Worm (Caenorhabditis elegans) whole organism, L3 larva: ENCODE data around the gene ZC239.4.

Experiments
- aly-2 ChIP-seq: fragments of 150-350 bp; optimal IDR thresholded peaks from 2 replicates; lab custom pipeline; 2014; ENCODE audit warnings: missing biosample characterization, missing genetic modification characterization
- ama-1 ChIP-seq: fragments of 150-350 bp; optimal IDR thresholded peaks from 2 replicates; lab custom pipeline; 2018
- ceh-16 ChIP-seq: sonication (generic microtip); optimal IDR thresholded peaks from 2 replicates; lab custom pipeline; 2017; ENCODE audit warnings: missing biosample characterization, missing genetic modification characterization
- ceh-28 ChIP-seq: fragments of 150-350 bp; optimal IDR thresholded peaks from 2 replicates; lab custom pipeline; 2014; ENCODE audit warnings: missing biosample characterization, missing genetic modification reagents, missing genetic modification characterization
- ceh-82 ChIP-seq: fragments of 150-350 bp; optimal IDR thresholded peaks from 2 replicates; lab custom pipeline; 2014; ENCODE audit warnings: missing biosample characterization, missing genetic modification characterization
- ceh-9 ChIP-seq: sonication (generic microtip); optimal IDR thresholded peaks from 2 replicates; lab custom pipeline; 2018; ENCODE audit warnings: missing biosample characterization, missing genetic modification characterization
- egl-27 ChIP-seq: sonication (generic microtip); optimal IDR thresholded peaks from 4 replicates; lab custom pipeline; 2017; ENCODE audit warnings: missing biosample characterization, missing genetic modification reagents, missing genetic modification characterization
- egl-5 ChIP-seq: fragments of 150-350 bp; optimal IDR thresholded peaks from 2 replicates; lab custom pipeline; 2017; ENCODE audit warnings: missing biosample characterization, missing genetic modification reagents, missing genetic modification characterization, inconsistent platforms
- elt-1 ChIP-seq: fragments of 150-350 bp; optimal IDR thresholded peaks from 2 replicates; lab custom pipeline; 2014; ENCODE audit warnings: missing biosample characterization, missing genetic modification characterization
- elt-3 ChIP-seq, 3 experiments: fragments of 150-350 bp in 1 of 3; sonication (generic microtip) in 2 of 3; optimal IDR thresholded peaks; 2 replicates in 2 of 3; 4 replicates in 1 of 3; lab custom pipeline; 2014 to 2017; ENCODE audit warnings: missing biosample characterization in 3 of 3, missing genetic modification characterization in 3 of 3
- fkh-10 ChIP-seq: sonication (generic microtip); optimal IDR thresholded peaks from 2 replicates; lab custom pipeline; 2017; ENCODE audit warnings: missing biosample characterization, missing genetic modification reagents, missing genetic modification characterization
- fos-1 ChIP-seq: fragments of 150-350 bp; optimal IDR thresholded peaks from 2 replicates; lab custom pipeline; 2014; ENCODE audit warnings: missing biosample characterization, missing genetic modification characterization
- hmg-11 ChIP-seq: sonication (generic microtip); optimal IDR thresholded peaks from 2 replicates; lab custom pipeline; 2016; ENCODE audit warnings: missing genetic modification characterization, missing compliant biosample characterization
- jun-1 ChIP-seq: fragments of 150-350 bp; optimal IDR thresholded peaks from 2 replicates; lab custom pipeline; 2014; ENCODE audit warnings: missing biosample characterization, missing genetic modification reagents, missing genetic modification characterization
- lin-15B ChIP-seq: fragments of 150-350 bp; optimal IDR thresholded peaks from 2 replicates; lab custom pipeline; 2014; ENCODE audit warnings: missing biosample characterization, missing genetic modification characterization
- lin-39 ChIP-seq: fragments of 150-350 bp; optimal IDR thresholded peaks from 2 replicates; lab custom pipeline; 2018; ENCODE audit warnings: missing biosample characterization, missing genetic modification reagents, missing genetic modification characterization
- mdl-1 ChIP-seq: fragments of 150-350 bp; optimal IDR thresholded peaks from 2 replicates; lab custom pipeline; 2014; ENCODE audit warnings: missing biosample characterization, missing genetic modification characterization
- mml-1 ChIP-seq: fragments of 150-350 bp; sonication (generic microtip); optimal IDR thresholded peaks from 3 replicates; lab custom pipeline; 2014; ENCODE audit warnings: missing biosample characterization, missing genetic modification characterization
- nhr-11 ChIP-seq: fragments of 150-350 bp; optimal IDR thresholded peaks from 2 replicates; lab custom pipeline; 2014; ENCODE audit warnings: missing biosample characterization, missing genetic modification characterization
- nhr-12 ChIP-seq: fragments of 150-350 bp; optimal IDR thresholded peaks from 2 replicates; lab custom pipeline; 2014; ENCODE audit warnings: missing biosample characterization, missing genetic modification characterization
- nhr-237 ChIP-seq: fragments of 150-350 bp; optimal IDR thresholded peaks from 2 replicates; lab custom pipeline; 2014; ENCODE audit warnings: missing biosample characterization, missing genetic modification characterization
- nhr-43 ChIP-seq: sonication (generic microtip); optimal IDR thresholded peaks from 2 replicates; lab custom pipeline; 2016; ENCODE audit warnings: mild to moderate bottlenecking, missing genetic modification characterization, missing compliant biosample characterization; ENCODE audit not compliant: poor library complexity, severe bottlenecking
- nhr-67 ChIP-seq: fragments of 150-350 bp; optimal IDR thresholded peaks from 2 replicates; lab custom pipeline; 2014; ENCODE audit warnings: missing biosample characterization, missing genetic modification characterization
- nhr-76 ChIP-seq: fragments of 150-350 bp; sonication (generic microtip); optimal IDR thresholded peaks from 5 replicates; lab custom pipeline; 2014; ENCODE audit warnings: missing biosample characterization, missing genetic modification characterization
- nhr-77 ChIP-seq: fragments of 150-350 bp; optimal IDR thresholded peaks from 2 replicates; lab custom pipeline; 2014; ENCODE audit warnings: missing biosample characterization, missing genetic modification characterization
- pha-4 ChIP-seq: fragments of 150-350 bp; optimal IDR thresholded peaks from 2 replicates; lab custom pipeline; 2014; ENCODE audit warnings: missing biosample characterization, missing genetic modification reagents, missing genetic modification characterization
- pqm-1 ChIP-seq: fragments of 150-350 bp; optimal IDR thresholded peaks from 2 replicates; lab custom pipeline; 2017; ENCODE audit warnings: missing biosample characterization, missing genetic modification characterization, inconsistent platforms
- sea-2 ChIP-seq: fragments of 150-350 bp; sonication (generic microtip); optimal IDR thresholded peaks from 4 replicates; lab custom pipeline; 2014; ENCODE audit warnings: missing biosample characterization, missing genetic modification reagents, missing genetic modification characterization
- skn-1 ChIP-seq: fragments of 150-350 bp; optimal IDR thresholded peaks from 2 replicates; lab custom pipeline; 2014; ENCODE audit warnings: missing biosample characterization, missing genetic modification characterization
- tbx-2 ChIP-seq: sonication (generic microtip); optimal IDR thresholded peaks from 2 replicates; lab custom pipeline; 2016; ENCODE audit warnings: mild to moderate bottlenecking, missing genetic modification characterization, missing compliant biosample characterization
- unc-62 ChIP-seq: fragments of 150-350 bp; sonication (generic microtip); optimal IDR thresholded peaks from 4 replicates; lab custom pipeline; 2014; ENCODE audit warnings: missing biosample characterization, missing genetic modification reagents, missing genetic modification characterization
- zag-1 ChIP-seq: fragments of 150-350 bp; optimal IDR thresholded peaks from 2 replicates; lab custom pipeline; 2014; ENCODE audit warnings: missing biosample characterization, missing genetic modification characterization
- ztf-11 ChIP-seq: fragments of 150-350 bp; optimal IDR thresholded peaks from 2 replicates; lab custom pipeline; 2014; ENCODE audit warnings: missing biosample characterization, missing genetic modification characterization
- ztf-4 ChIP-seq: fragments of 150-350 bp; optimal IDR thresholded peaks from 2 replicates; lab custom pipeline; 2014; ENCODE audit warnings: missing biosample characterization, missing genetic modification characterization

Gene ZC239.4

DNA sequence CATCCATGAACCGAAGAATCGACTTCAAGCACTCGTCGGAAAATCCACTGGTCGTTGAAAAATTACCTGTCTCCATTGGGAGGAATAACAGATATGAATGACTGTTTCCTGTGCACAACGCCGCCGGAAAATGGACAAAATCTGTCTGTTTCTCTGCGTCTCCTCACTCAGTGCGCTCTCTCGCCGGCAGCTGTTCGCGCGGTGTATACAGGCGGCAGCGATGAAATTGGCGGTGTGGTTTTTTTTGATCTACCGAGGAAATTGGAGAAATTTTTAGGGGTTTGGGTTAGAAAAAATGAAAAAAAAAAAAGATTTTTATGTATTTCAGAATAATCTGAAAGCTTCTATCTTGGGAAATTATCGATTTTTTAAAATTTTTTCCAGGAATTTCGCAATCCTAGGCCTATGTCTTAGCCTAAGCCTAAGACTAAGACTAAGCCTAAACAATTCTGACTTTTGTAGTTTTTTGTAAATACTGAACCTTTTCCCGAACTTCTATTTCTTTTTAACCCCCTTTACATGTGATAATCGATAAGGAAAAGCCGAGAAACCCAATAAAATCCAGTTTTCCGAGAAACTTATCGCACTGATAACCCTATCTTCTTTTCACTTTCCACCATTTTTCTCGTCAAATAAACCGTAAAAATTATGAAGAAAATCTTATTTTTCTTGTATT, 34.2 kb downstream of the ZC239.4 start, which contains the start of the genes fbxc-50 and C17F4.2:
fbxc-50 (minus strand) TSS at position 81 of the 676 bp plus-strand sequence.
C17F4.2 (plus strand) TSS at position 626 of the 676 bp plus-strand sequence.
- no peak for TF ChIP-seq tbx-2 (tag; lab: Kevin White, UChicago)
- no peak for TF ChIP-seq lin-15B (tag; lab: Kevin White, UChicago)
- TF ChIP-seq zag-1 (tag; lab: Kevin White, UChicago), result no peak
- no peak for TF ChIP-seq nhr-67 (tag; lab: Kevin White, UChicago)
- no peak for TF ChIP-seq elt-1
- TF ChIP-seq mdl-1, result no peak
- no peak for TF ChIP-seq nhr-11 (tag; lab: Kevin White, UChicago)
- TF ChIP-seq hmg-11, result no peak
- TF ChIP-seq jun-1 (tag; lab: Kevin White, UChicago), result no peak
- TF ChIP-seq ama-1 (lab: Kevin White, UChicago), result no peak
- TF ChIP-seq sea-2, result no peak
- no peak for TF ChIP-seq nhr-76 (tag; lab: Kevin White, UChicago)

DNA sequence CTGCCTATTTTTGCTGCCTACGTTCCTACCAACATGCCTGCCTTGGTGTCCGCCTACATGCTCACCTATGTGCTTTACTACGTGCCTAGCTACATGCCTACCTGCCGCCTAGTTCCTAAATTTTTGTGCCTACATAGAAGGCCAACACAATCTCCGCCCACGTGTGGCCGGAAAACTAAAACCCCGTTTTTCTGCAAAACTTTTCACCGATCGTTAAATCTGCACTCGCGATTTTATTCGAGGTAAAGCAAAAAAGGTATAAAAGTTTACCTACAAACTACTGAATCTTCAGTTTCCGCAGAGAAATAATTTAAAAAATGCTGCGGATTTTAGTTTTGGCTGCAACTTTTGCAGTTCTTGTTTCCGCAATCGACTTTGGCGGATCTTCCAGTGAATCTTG, 35.4 kb downstream of the ZC239.4 start, which contains the start of gene clec-124:
clec-124 (plus strand) TSS at position 301 of the 400 bp plus-strand sequence.
- TF ChIP-seq fos-1 (tag; lab: Kevin White, UChicago), result no peak
- no peak for TF ChIP-seq fkh-10
- no peak for TF ChIP-seq egl-27
- no peak for TF ChIP-seq aly-2 (tag; lab: Kevin White, UChicago)
- TF ChIP-seq lin-15B (tag; lab: Kevin White, UChicago), result no peak
- TF ChIP-seq tbx-2 (tag; lab: Kevin White, UChicago), result no peak
- no peak for TF ChIP-seq elt-3 (tag; optimal IDR thresholded peaks at IDR 0.05; lab: Kevin White, UChicago)
- TF ChIP-seq unc-62 (GFP tag; lab: Kevin White, UChicago), result no peak
- no peak for TF ChIP-seq lin-39 (tag; lab: Kevin White, UChicago)
- no peak for TF ChIP-seq ceh-28 (tag; lab: Kevin White, UChicago)
- TF ChIP-seq egl-5 (tag; lab: Kevin White, UChicago), result no peak
- TF ChIP-seq pha-4 (tag; lab: Kevin White, UChicago), result no peak
- TF ChIP-seq nhr-237 (tag; lab: Kevin White, UChicago), result no peak
- TF ChIP-seq pqm-1 (tag; lab: Kevin White, UChicago), result no peak
- no peak for TF ChIP-seq skn-1
- TF ChIP-seq nhr-12, result no peak
- no peak for TF ChIP-seq ceh-9 (tag; lab: Kevin White, UChicago)
- TF ChIP-seq, all 47 proteins: peak for 0

DNA sequence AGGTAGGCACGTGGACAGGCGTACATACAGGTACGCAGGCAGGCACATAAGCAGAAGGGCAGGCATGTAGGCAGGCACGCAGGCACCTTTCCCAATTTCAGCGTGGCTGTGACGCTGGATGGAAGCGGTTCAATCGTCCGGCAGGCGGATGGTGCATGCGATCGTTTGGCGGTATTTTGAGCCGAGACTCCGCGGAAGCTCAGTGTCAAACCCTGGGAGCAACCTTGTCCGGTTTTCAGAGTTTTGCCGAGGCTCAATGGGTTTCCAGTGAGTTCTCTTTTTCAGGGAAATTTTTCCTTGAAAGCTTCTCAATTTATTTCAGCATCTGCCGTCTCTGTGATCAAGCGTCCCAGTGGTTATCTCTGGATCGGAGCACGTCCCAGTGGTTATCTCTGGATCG, 36.2 kb downstream of the ZC239.4 start:
- TF ChIP-seq ceh-28 (tag; lab: Kevin White, UChicago), result no peak
- TF ChIP-seq tbx-2 (tag; lab: Kevin White, UChicago), result no peak
- no peak for TF ChIP-seq elt-1
- TF ChIP-seq ztf-4, result no peak
- no peak for TF ChIP-seq ama-1 (lab: Kevin White, UChicago)
- TF ChIP-seq nhr-77 (tag; lab: Kevin White, UChicago), result no peak
- TF ChIP-seq nhr-43 (tag; lab: Kevin White, UChicago), result no peak
- TF ChIP-seq ztf-11, result no peak
- no peak for TF ChIP-seq ceh-9 (tag; lab: Kevin White, UChicago)
- TF ChIP-seq, all 47 proteins: peak for 0

DNA sequence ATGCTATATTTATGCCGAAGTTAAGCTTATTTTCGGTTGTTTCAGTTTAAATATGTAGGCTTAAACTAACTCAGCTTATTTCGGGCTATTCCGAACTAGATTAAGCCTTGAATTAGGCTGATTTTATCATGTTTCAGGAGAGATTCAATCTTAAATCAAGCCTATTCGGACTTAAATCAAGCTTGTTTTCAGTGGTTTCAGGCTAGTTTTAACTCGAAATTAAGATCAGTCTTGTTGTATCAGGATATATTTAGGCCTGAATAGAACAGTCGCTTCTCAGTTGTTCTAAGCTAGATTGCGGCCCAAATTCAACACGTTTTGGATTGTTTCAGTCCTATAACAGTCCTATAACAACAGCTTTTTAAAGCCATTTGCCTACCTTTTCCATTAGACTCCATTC, 37.8 kb downstream of the ZC239.4 start:
- TF ChIP-seq skn-1 (no peak), ceh-16 (tag; lab: Kevin White, UChicago) (no peak), nhr-12 (no peak), pha-4 (tag; lab: Kevin White, UChicago) (no peak), nhr-43 (tag; lab: Kevin White, UChicago) (no peak), nhr-11 (tag; lab: Kevin White, UChicago) (no peak), nhr-76 (tag; lab: Kevin White, UChicago) (no peak), egl-27 (no peak), mml-1 (no peak), egl-5 (tag; lab: Kevin White, UChicago) (no peak), fkh-10 (no peak), nhr-237 (tag; lab: Kevin White, UChicago) (no peak), nhr-77 (tag; lab: Kevin White, UChicago) (no peak), fos-1 (tag; lab: Kevin White, UChicago) (no peak), mdl-1 (no peak), ceh-9 (tag; lab: Kevin White, UChicago) (no peak), ceh-82 (no peak), ama-1 (lab: Kevin White, UChicago) (no peak)
